Fruit fly (Drosophila melanogaster) whole organism, adult: ENCODE data around the gene 5-HT2B.

Experiments
- CG12768 ChIP-seq: fragments of 200-800 bp; sonication (Bioruptor generic); optimal IDR thresholded peaks from 2 replicates; lab custom pipeline; 2017; ENCODE audit warnings: missing biosample characterization, missing genetic modification characterization, mild to moderate bottlenecking, moderate library complexity, missing genetic modification reagents
- CG33017 ChIP-seq: fragments of 200-800 bp; sonication (Bioruptor generic); optimal IDR thresholded peaks from 2 replicates; lab custom pipeline; 2018; ENCODE audit warnings: missing biosample characterization, mild to moderate bottlenecking, missing genetic modification characterization, moderate library complexity
- Crg-1 ChIP-seq: fragments of 200-800 bp; sonication (Bioruptor generic); optimal IDR thresholded peaks from 2 replicates; lab custom pipeline; 2016; ENCODE audit warnings: missing biosample characterization, missing genetic modification characterization
- Mnt ChIP-seq: fragments of 200-800 bp; sonication (Bioruptor generic); optimal IDR thresholded peaks from 2 replicates; lab custom pipeline; 2016; ENCODE audit warnings: missing biosample characterization, mild to moderate bottlenecking, missing genetic modification characterization
- bab1 ChIP-seq: fragments of 200-800 bp; sonication (Bioruptor generic); optimal IDR thresholded peaks from 3 replicates; lab custom pipeline; 2019; ENCODE audit warnings: missing biosample characterization, mild to moderate bottlenecking, missing genetic modification characterization, moderate library complexity
- cic ChIP-seq: fragments of 200-800 bp; sonication (Bioruptor generic); optimal IDR thresholded peaks from 2 replicates; lab custom pipeline; 2017; ENCODE audit warnings: missing biosample characterization, mild to moderate bottlenecking, missing genetic modification characterization, moderate library complexity
- tj ChIP-seq: fragments of 200-800 bp; sonication (Bioruptor generic); optimal IDR thresholded peaks from 3 replicates; lab custom pipeline; 2017; ENCODE audit warnings: missing biosample characterization, mild to moderate bottlenecking, missing genetic modification characterization, moderate library complexity

- TF ChIP-seq bab1 (GFP tag; lab: Kevin White, UChicago): no peak
- no peak for TF ChIP-seq CG12768 (GFP tag; lab: Kevin White, UChicago)
- no peak for TF ChIP-seq Mnt (GFP tag; lab: Kevin White, UChicago)
- TF ChIP-seq cic (GFP tag; lab: Kevin White, UChicago): no peak
- TF ChIP-seq tj (GFP tag; lab: Kevin White, UChicago): no peak
- no peak for TF ChIP-seq Crg-1 (GFP tag; lab: Kevin White, UChicago)
- no peak for TF ChIP-seq CG33017
Measured at dm6 chr3R:8635778-8636177, 57.8 kb downstream of the 5-HT2B start, which contains the start of gene Or85e.
